Worm (Caenorhabditis elegans): ENCODE data around the gene suox-1.

Gene suox-1

DNA sequence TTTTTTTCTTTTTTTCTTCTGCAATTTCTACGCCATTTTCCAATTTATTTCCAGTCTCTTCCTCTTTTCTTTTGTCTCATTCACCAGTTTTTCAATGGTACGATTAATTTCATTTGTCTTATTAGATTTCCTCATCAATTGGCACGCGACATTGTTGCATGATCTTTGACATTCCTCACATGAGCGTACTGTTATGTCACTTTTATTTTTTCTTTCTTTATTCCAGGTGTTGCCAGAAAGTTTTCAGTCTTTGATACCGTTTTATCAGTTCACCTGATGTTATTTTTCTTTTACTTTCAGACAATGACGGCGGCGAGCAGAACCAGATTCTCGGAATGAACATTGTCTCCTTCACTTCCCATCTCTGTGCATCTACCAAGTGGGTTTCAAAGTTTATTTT lies 40.0 kb downstream of the suox-1 start, which contains the start of the genes olrn-1 and C02C6.14:
Gene olrn-1, plus strand, starts transcription at position 301 of the 400 bp plus-strand sequence.
Gene C02C6.14, plus strand, starts transcription at position 304 of the 400 bp plus-strand sequence.
- TF ChIP-seq hmbx-1 (tag; optimal IDR thresholded peaks at IDR 0.05) (no peak), tra-4 (tag; optimal IDR thresholded peaks at IDR 0.05) (no peak), flt-1 (GFP tag; IDR thresholded peaks at IDR 0.05) (no peak), ama-1 (optimal IDR thresholded peaks at IDR 0.05) (no peak), scrt-1 (GFP tag; IDR thresholded peaks at IDR 0.05) (no peak), hmg-4 (GFP tag; optimal IDR thresholded peaks at IDR 0.05) (no peak), sea-1 (GFP tag; conservative IDR thresholded peaks at IDR 0.05) (no peak), pes-1 (GFP tag; IDR thresholded peaks at IDR 0.05) (no peak), ceh-13 (GFP tag; optimal IDR thresholded peaks at IDR 0.05) (no peak), tbx-11 (GFP tag; IDR thresholded peaks at IDR 0.05) (no peak), B0310.2 (tag; optimal IDR thresholded peaks at IDR 0.05) (no peak), ceh-36 (tag; optimal IDR thresholded peaks at IDR 0.05) (no peak), F13C5.2 (tag; optimal IDR thresholded peaks at IDR 0.05) (no peak), hnd-1 (tag; optimal IDR thresholded peaks at IDR 0.05) (no peak), aly-1 (tag; optimal IDR thresholded peaks at IDR 0.05) (no peak), tbx-37 (GFP tag; conservative IDR thresholded peaks at IDR 0.05) (no peak), ets-7 (tag; optimal IDR thresholded peaks at IDR 0.05) (no peak)

DNA sequence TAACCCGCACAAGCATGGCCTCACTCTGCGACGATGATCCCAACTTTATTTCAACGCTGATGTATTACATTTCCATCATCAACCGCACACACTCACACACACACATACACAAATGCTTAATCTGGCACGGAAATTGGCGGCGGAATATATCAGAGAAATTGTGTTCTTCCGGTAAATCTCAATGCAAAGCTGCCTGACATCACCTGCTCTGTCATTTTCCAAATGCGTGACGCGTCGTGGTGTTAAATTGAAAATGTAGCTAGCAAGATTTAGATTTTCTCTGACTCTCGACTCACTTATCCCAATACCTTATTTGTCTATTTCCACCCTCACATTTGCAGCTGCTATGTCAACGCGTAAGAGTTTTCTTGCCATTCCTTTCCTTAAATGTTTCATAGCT lies 41.9 kb downstream of the suox-1 start:
- TF ChIP-seq ceh-36 (tag; optimal IDR thresholded peaks at IDR 0.05) (no peak), ama-1 (optimal IDR thresholded peaks at IDR 0.05) (no peak), ets-7 (tag; optimal IDR thresholded peaks at IDR 0.05) (no peak), F13C5.2 (tag; optimal IDR thresholded peaks at IDR 0.05) (no peak), aly-1 (tag; optimal IDR thresholded peaks at IDR 0.05) (no peak), tbx-11 (GFP tag; IDR thresholded peaks at IDR 0.05) (no peak), hmg-4 (GFP tag; optimal IDR thresholded peaks at IDR 0.05) (no peak)

DNA sequence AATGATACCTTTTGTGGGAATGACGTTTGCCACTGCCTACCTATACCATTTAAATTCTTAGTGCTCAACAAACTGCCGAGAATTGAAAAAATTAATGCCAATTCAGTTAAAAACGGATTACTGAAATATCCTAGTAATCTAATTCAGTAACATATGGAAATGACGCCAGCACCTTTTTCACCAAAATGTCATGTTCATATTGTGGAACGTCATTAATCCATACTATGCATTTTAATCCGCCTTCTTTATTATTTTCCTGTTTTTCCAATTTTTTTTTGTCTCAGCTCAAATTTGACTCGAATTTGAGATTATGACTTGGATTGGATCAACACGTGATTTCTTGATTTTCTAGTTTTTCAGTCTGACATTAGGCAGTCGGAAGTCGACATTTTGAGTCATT lies 44.1 kb downstream of the suox-1 start:
- TF ChIP-seq aly-1 (tag; optimal IDR thresholded peaks at IDR 0.05) (no peak), ceh-36 (tag; optimal IDR thresholded peaks at IDR 0.05) (peak; percentile 10), ets-7 (tag; optimal IDR thresholded peaks at IDR 0.05) (no peak), ama-1 (optimal IDR thresholded peaks at IDR 0.05) (no peak), hnd-1 (tag; optimal IDR thresholded peaks at IDR 0.05) (no peak), flt-1 (GFP tag; IDR thresholded peaks at IDR 0.05) (no peak)

DNA sequence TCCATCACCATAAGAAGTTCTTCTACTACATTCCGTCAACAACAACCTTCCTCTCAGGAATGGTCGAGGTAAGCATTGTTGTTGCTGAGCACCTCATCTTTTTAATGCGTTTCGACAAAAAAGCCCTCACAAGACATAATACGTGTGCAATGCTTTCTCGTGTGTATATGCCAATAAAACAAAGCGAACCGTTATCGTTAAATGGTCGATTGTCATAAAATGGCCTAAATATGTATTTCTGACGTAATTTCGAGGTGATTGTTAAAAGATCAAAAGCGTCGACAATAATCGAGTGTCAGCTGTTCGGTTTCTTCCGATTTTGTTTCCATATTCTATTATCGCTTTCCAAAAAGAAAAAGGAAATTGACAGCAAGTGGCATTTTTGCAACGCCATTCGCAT lies 47.3 kb downstream of the suox-1 start:
- TF ChIP-seq tra-4 (tag; optimal IDR thresholded peaks at IDR 0.05) (no peak), tbx-37 (GFP tag; conservative IDR thresholded peaks at IDR 0.05) (no peak), F13C5.2 (tag; optimal IDR thresholded peaks at IDR 0.05) (no peak), hmbx-1 (tag; optimal IDR thresholded peaks at IDR 0.05) (no peak), B0310.2 (tag; optimal IDR thresholded peaks at IDR 0.05) (no peak), tbx-11 (GFP tag; IDR thresholded peaks at IDR 0.05) (no peak), flt-1 (GFP tag; IDR thresholded peaks at IDR 0.05) (no peak), ama-1 (optimal IDR thresholded peaks at IDR 0.05) (no peak), pes-1 (GFP tag; IDR thresholded peaks at IDR 0.05) (no peak), aly-1 (tag; optimal IDR thresholded peaks at IDR 0.05) (no peak), hnd-1 (tag; optimal IDR thresholded peaks at IDR 0.05) (no peak)

DNA sequence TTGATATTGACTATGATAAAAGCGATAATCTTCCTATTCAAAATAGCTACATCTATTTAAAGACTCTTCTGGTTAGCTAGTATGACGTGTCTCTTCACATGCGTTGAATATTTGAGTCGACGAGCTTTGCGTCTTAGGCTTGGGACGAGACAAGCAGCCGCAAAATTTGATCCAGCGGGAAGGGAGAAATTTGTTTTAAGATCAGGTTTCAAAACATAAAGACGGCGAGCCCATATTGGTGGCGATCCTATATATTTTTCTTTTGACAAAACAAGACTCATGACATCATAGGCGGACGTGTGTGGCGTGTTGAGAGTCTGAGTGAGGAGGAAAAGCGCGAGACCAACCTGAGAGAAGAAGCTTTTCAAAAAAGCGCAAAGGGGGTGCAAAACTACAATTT lies 48.1 kb downstream of the suox-1 start:
- TF ChIP-seq aly-1 (tag; optimal IDR thresholded peaks at IDR 0.05) = no peak
- TF ChIP-seq ceh-13 (GFP tag; optimal IDR thresholded peaks at IDR 0.05) = no peak
- TF ChIP-seq ceh-36 (tag; optimal IDR thresholded peaks at IDR 0.05) = no peak
- no peak for TF ChIP-seq scrt-1 (GFP tag; IDR thresholded peaks at IDR 0.05)
- no peak for TF ChIP-seq tbx-37 (GFP tag; conservative IDR thresholded peaks at IDR 0.05)
- TF ChIP-seq ama-1 (optimal IDR thresholded peaks at IDR 0.05) = no peak
- TF ChIP-seq flt-1 (GFP tag; IDR thresholded peaks at IDR 0.05) = no peak
- no peak for TF ChIP-seq ets-7 (tag; optimal IDR thresholded peaks at IDR 0.05)
- no peak for TF ChIP-seq tra-4 (tag; optimal IDR thresholded peaks at IDR 0.05)
- no peak for TF ChIP-seq sea-1 (GFP tag; conservative IDR thresholded peaks at IDR 0.05)
- no peak for TF ChIP-seq hmbx-1 (tag; optimal IDR thresholded peaks at IDR 0.05)
- no peak for TF ChIP-seq B0310.2 (tag; optimal IDR thresholded peaks at IDR 0.05)
- no peak for TF ChIP-seq F13C5.2 (tag; optimal IDR thresholded peaks at IDR 0.05)
- no peak for TF ChIP-seq hmg-4 (GFP tag; optimal IDR thresholded peaks at IDR 0.05)
- TF ChIP-seq pes-1 (GFP tag; IDR thresholded peaks at IDR 0.05) = no peak
- no peak for TF ChIP-seq hnd-1 (tag; optimal IDR thresholded peaks at IDR 0.05)
- TF ChIP-seq tbx-11 (GFP tag; IDR thresholded peaks at IDR 0.05) = no peak

DNA sequence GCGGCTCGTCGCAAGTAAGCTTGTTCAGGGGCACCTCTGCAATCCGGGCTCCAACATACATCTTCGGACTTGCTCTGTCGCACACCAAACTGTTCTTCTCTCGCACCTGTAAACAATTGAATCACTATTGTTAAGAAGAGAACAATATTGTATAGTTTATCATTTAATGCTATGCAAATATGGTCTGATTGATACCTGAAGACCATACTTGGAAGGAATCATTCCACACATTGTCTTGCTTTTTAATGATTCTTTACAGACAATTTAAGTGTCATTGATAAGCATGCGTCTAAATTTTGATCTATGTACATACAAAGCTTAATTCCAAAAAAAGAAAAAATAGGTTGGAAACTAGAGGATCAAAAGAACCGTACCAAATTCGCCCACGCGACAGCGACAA lies 49.6 kb downstream of the suox-1 start:
- TF ChIP-seq flt-1 (GFP tag; IDR thresholded peaks at IDR 0.05) (no peak), sea-1 (GFP tag; conservative IDR thresholded peaks at IDR 0.05) (no peak), tbx-37 (GFP tag; conservative IDR thresholded peaks at IDR 0.05) (no peak), hmbx-1 (tag; optimal IDR thresholded peaks at IDR 0.05) (no peak), ceh-13 (GFP tag; optimal IDR thresholded peaks at IDR 0.05) (no peak), ceh-36 (tag; optimal IDR thresholded peaks at IDR 0.05) (no peak), F13C5.2 (tag; optimal IDR thresholded peaks at IDR 0.05) (no peak), aly-1 (tag; optimal IDR thresholded peaks at IDR 0.05) (no peak), B0310.2 (tag; optimal IDR thresholded peaks at IDR 0.05) (no peak), ama-1 (optimal IDR thresholded peaks at IDR 0.05) (no peak), tra-4 (tag; optimal IDR thresholded peaks at IDR 0.05) (no peak), pes-1 (GFP tag; IDR thresholded peaks at IDR 0.05) (no peak), hnd-1 (tag; optimal IDR thresholded peaks at IDR 0.05) (no peak), tbx-11 (GFP tag; IDR thresholded peaks at IDR 0.05) (no peak)

DNA sequence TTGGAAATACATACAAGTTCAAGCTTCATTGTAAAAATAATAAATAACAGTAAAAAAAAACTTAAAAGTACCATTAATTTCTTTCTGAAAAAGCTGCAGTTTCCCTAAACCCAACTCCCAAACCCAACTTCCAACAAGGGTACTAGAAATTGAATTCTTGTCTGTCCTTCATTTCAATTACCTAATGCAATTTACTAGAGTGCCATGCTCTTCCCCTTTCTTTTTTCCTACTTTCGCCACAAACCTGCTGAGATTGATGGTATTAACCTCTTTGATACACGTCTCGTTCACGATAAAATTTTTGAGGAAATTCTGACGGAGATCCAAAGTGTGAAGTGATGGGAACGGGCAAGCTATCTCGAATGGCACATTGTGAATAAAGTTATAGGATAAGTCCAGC lies 50.5 kb downstream of the suox-1 start:
- TF ChIP-seq B0310.2 (tag; optimal IDR thresholded peaks at IDR 0.05) = no peak
- TF ChIP-seq ets-7 (tag; optimal IDR thresholded peaks at IDR 0.05) = no peak
- no peak for TF ChIP-seq ama-1 (optimal IDR thresholded peaks at IDR 0.05)
- no peak for TF ChIP-seq tra-4 (tag; optimal IDR thresholded peaks at IDR 0.05)
- no peak for TF ChIP-seq tbx-11 (GFP tag; IDR thresholded peaks at IDR 0.05)
- TF ChIP-seq sea-1 (GFP tag; conservative IDR thresholded peaks at IDR 0.05) = no peak
- no peak for TF ChIP-seq ceh-13 (GFP tag; optimal IDR thresholded peaks at IDR 0.05)
- no peak for TF ChIP-seq flt-1 (GFP tag; IDR thresholded peaks at IDR 0.05)
- no peak for TF ChIP-seq hmg-4 (GFP tag; optimal IDR thresholded peaks at IDR 0.05)
- TF ChIP-seq pes-1 (GFP tag; IDR thresholded peaks at IDR 0.05) = no peak
- TF ChIP-seq scrt-1 (GFP tag; IDR thresholded peaks at IDR 0.05) = no peak
- no peak for TF ChIP-seq F13C5.2 (tag; optimal IDR thresholded peaks at IDR 0.05)
- TF ChIP-seq hmbx-1 (tag; optimal IDR thresholded peaks at IDR 0.05) = no peak
- TF ChIP-seq ceh-36 (tag; optimal IDR thresholded peaks at IDR 0.05) = no peak
